Fruit fly (Drosophila melanogaster): ENCODE measurements around the gene pnr.

DNA sequence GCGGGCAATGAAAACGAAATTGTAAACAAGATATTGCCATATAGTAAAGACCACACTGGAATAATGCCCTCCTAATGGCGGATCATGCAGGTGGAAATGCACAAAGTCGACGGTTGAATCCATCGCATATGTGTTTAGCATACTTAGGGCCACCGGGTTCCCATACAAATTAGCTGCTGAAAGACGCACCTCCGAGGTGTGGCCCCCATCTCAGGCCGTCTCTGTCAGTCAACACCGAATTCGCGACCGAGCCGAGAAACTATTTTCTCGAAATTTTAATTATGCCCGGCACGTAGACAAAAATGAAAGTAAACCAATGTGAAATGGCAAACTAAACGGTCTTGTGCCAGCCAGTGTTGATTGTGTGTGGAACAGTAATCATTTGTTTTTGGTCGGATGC is 52.4 kb downstream of the pnr start:
- TF ChIP-seq psq (optimal IDR thresholded peaks at IDR 0.05) (no peak), usp (GFP tag; optimal IDR thresholded peaks at IDR 0.05) (no peak)

All from whole organism.